Worm (Caenorhabditis elegans) whole organism, young adult: ENCODE results near the gene K07F5.8.

ENCODE experiments used
- B0336.3 ChIP-seq: fragments of 200-800 bp; sonication (Bioruptor generic); IDR thresholded peaks from 2 replicates; pipeline ENCODE4 v1.3.6; 2022; ENCODE audit warnings: missing genetic modification characterization, missing compliant biosample characterization
- D2030.7 ChIP-seq: fragments of 200-800 bp; sonication (Bioruptor generic); IDR thresholded peaks from 2 replicates; pipeline ENCODE4 v1.3.6; 2022; ENCODE audit warnings: missing genetic modification reagents, missing genetic modification characterization, missing compliant biosample characterization
- F23B12.7 ChIP-seq: sonication (generic microtip); optimal IDR thresholded peaks from 2 replicates; lab custom pipeline; 2017; ENCODE audit warnings: missing genetic modification characterization, mild to moderate bottlenecking, missing compliant biosample characterization, antibody characterized with exemption, moderate library complexity; ENCODE audit not compliant: insufficient read depth
- F52B5.7 ChIP-seq: sonication (generic microtip); optimal IDR thresholded peaks from 2 replicates; lab custom pipeline; 2016; ENCODE audit warnings: mild to moderate bottlenecking, missing genetic modification characterization, missing compliant biosample characterization
- F55B11.4 ChIP-seq: sonication (generic microtip); optimal IDR thresholded peaks from 2 replicates; lab custom pipeline; 2016; ENCODE audit warnings: missing compliant biosample characterization, missing genetic modification characterization, borderline replicate concordance; ENCODE audit not compliant: insufficient read depth
- T07F8.4 ChIP-seq: sonication (generic microtip); optimal IDR thresholded peaks from 2 replicates; lab custom pipeline; 2016; ENCODE audit warnings: mild to moderate bottlenecking, missing genetic modification characterization, moderate library complexity, missing compliant biosample characterization
- Y79H2A.3 ChIP-seq: fragments of 200-800 bp; sonication (Bioruptor generic); conservative IDR thresholded peaks from 2 replicates; pipeline ENCODE4 v1.3.6; 2022; ENCODE audit warnings: missing genetic modification reagents, missing genetic modification characterization, missing compliant biosample characterization
- attf-5 ChIP-seq: fragments of 200-800 bp; sonication (Bioruptor generic); optimal IDR thresholded peaks from 2 replicates; lab custom pipeline; 2018; ENCODE audit warnings: mild to moderate bottlenecking, missing genetic modification characterization, missing compliant biosample characterization
- bed-1 ChIP-seq: fragments of 200-800 bp; sonication (Bioruptor generic); IDR thresholded peaks from 2 replicates; pipeline ENCODE4 v1.3.6; 2022; ENCODE audit warnings: missing genetic modification reagents, missing genetic modification characterization, missing compliant biosample characterization
- cebp-1 ChIP-seq, 2 experiments: fragments of 200-800 bp in 1 of 2; sonication (Bioruptor generic) in 1 of 2; sonication (generic microtip) in 1 of 2; IDR thresholded peaks in 1 of 2; optimal IDR thresholded peaks in 1 of 2; 2 replicates each; pipeline versions ENCODE4 v1.3.6 to Lab custom; 2017 to 2022; ENCODE audit warnings: missing compliant biosample characterization in 2 of 2, missing genetic modification characterization in 2 of 2, mild to moderate bottlenecking in 1 of 2, missing genetic modification reagents in 1 of 2, moderate library complexity in 1 of 2
- ceh-100 ChIP-seq: fragments of 200-800 bp; sonication (Bioruptor generic); IDR thresholded peaks from 2 replicates; pipeline ENCODE4 v1.3.6; 2022; ENCODE audit warnings: missing genetic modification reagents, missing genetic modification characterization, missing compliant biosample characterization
- ceh-27 ChIP-seq: fragments of 200-800 bp; sonication (Bioruptor generic); optimal IDR thresholded peaks from 2 replicates; lab custom pipeline; 2018; ENCODE audit warnings: mild to moderate bottlenecking, missing genetic modification characterization, moderate library complexity, missing compliant biosample characterization
- chd-7 ChIP-seq: sonication (generic microtip); optimal IDR thresholded peaks from 2 replicates; lab custom pipeline; 2016; ENCODE audit warnings: mild to moderate bottlenecking, missing genetic modification characterization, moderate library complexity, missing compliant biosample characterization
- die-1 ChIP-seq: sonication (generic microtip); optimal IDR thresholded peaks from 2 replicates; lab custom pipeline; 2016; ENCODE audit warnings: missing genotype, mild to moderate bottlenecking, missing genetic modification characterization, missing compliant biosample characterization
- fkh-3 ChIP-seq: sonication (generic microtip); optimal IDR thresholded peaks from 2 replicates; lab custom pipeline; 2016; ENCODE audit warnings: mild to moderate bottlenecking, missing genetic modification characterization, missing compliant biosample characterization
- gei-17 ChIP-seq: fragments of 200-800 bp; sonication (Bioruptor generic); optimal IDR thresholded peaks from 2 replicates; lab custom pipeline; 2018; ENCODE audit warnings: mild to moderate bottlenecking, missing genetic modification characterization, missing compliant biosample characterization
- hlh-26 ChIP-seq: fragments of 200-800 bp; sonication (Bioruptor generic); conservative IDR thresholded peaks from 2 replicates; pipeline ENCODE4 v1.3.6; 2022; ENCODE audit warnings: missing genetic modification reagents, missing genetic modification characterization, missing compliant biosample characterization
- hmg-20 ChIP-seq: fragments of 200-800 bp; sonication (Bioruptor generic); IDR thresholded peaks from 2 replicates; pipeline ENCODE4 v1.3.6; 2022; ENCODE audit warnings: missing genetic modification reagents, missing genetic modification characterization, missing compliant biosample characterization
- hsf-1 ChIP-seq: fragments of 200-800 bp; sonication (Bioruptor generic); IDR thresholded peaks from 2 replicates; pipeline ENCODE4 v1.3.6; 2022; ENCODE audit warnings: missing genetic modification reagents, missing genetic modification characterization, missing compliant biosample characterization
- lag-1 ChIP-seq: fragments of 200-800 bp; sonication (Bioruptor generic); IDR thresholded peaks from 2 replicates; pipeline ENCODE4 v1.3.6; 2022; ENCODE audit warnings: missing genetic modification reagents, missing genetic modification characterization, missing compliant biosample characterization
- madf-6 ChIP-seq: fragments of 200-800 bp; sonication (Bioruptor generic); IDR thresholded peaks from 2 replicates; pipeline ENCODE4 v1.3.6; 2022; ENCODE audit warnings: missing genetic modification reagents, missing genetic modification characterization, missing compliant biosample characterization
- mcd-1 ChIP-seq: fragments of 200-800 bp; sonication (Bioruptor generic); IDR thresholded peaks from 2 replicates; pipeline ENCODE4 v1.3.6; 2022; ENCODE audit warnings: missing genetic modification reagents, missing genetic modification characterization, missing compliant biosample characterization
- mxl-1 ChIP-seq: sonication (generic microtip); optimal IDR thresholded peaks from 2 replicates; lab custom pipeline; 2016; ENCODE audit warnings: missing genetic modification characterization, missing compliant biosample characterization
- nfya-2 ChIP-seq: fragments of 200-800 bp; sonication (Bioruptor generic); IDR thresholded peaks from 2 replicates; pipeline ENCODE4 v1.3.6; 2022; ENCODE audit warnings: missing genetic modification reagents, missing genetic modification characterization, missing compliant biosample characterization
- nhr-179 ChIP-seq: sonication (generic microtip); optimal IDR thresholded peaks from 2 replicates; lab custom pipeline; 2016; ENCODE audit warnings: mild to moderate bottlenecking, missing genetic modification characterization, missing compliant biosample characterization
- nhr-80 ChIP-seq: sonication (generic microtip); optimal IDR thresholded peaks from 2 replicates; lab custom pipeline; 2016; ENCODE audit warnings: missing genetic modification characterization, missing compliant biosample characterization
- sdz-38 ChIP-seq: sonication (generic microtip); optimal IDR thresholded peaks from 2 replicates; lab custom pipeline; 2016; ENCODE audit warnings: missing genotype, missing genetic modification characterization, missing compliant biosample characterization
- sea-2 ChIP-seq: fragments of 200-800 bp; sonication (Bioruptor generic); IDR thresholded peaks from 2 replicates; pipeline ENCODE4 v1.3.6; 2022; ENCODE audit warnings: missing genetic modification characterization, missing compliant biosample characterization
- snpc-4 ChIP-seq, 5 experiments: fragments of 150-350 bp in 1 of 5; sonication (generic microtip) in 4 of 5; optimal IDR thresholded peaks; 2 replicates each; lab custom pipeline; 2014 to 2018; ENCODE audit warnings: missing genetic modification characterization in 5 of 5, missing biosample characterization in 3 of 5, antibody characterized with exemption in 2 of 5, mild to moderate bottlenecking in 2 of 5, missing compliant biosample characterization in 2 of 5, missing genotype in 2 of 5, moderate library complexity in 2 of 5, missing genetic modification reagents in 1 of 5
- unc-62 ChIP-seq: fragments of 150-350 bp; optimal IDR thresholded peaks from 2 replicates; lab custom pipeline; 2014; ENCODE audit warnings: missing biosample characterization, missing genetic modification reagents, missing genetic modification characterization
- xnd-1 ChIP-seq: sonication (generic microtip); optimal IDR thresholded peaks from 2 replicates; lab custom pipeline; 2016; ENCODE audit warnings: missing genotype, missing genetic modification reagents, missing genetic modification characterization, missing compliant biosample characterization
- ztf-22 ChIP-seq: fragments of 200-800 bp; sonication (Bioruptor generic); optimal IDR thresholded peaks from 2 replicates; lab custom pipeline; 2018; ENCODE audit warnings: mild to moderate bottlenecking, missing genetic modification characterization, moderate library complexity, missing compliant biosample characterization
- ztf-25 ChIP-seq: fragments of 200-800 bp; sonication (Bioruptor generic); IDR thresholded peaks from 2 replicates; pipeline ENCODE4 v1.3.6; 2022; ENCODE audit warnings: missing genetic modification reagents, missing genetic modification characterization, missing compliant biosample characterization

The K07F5.8 gene

DNA sequence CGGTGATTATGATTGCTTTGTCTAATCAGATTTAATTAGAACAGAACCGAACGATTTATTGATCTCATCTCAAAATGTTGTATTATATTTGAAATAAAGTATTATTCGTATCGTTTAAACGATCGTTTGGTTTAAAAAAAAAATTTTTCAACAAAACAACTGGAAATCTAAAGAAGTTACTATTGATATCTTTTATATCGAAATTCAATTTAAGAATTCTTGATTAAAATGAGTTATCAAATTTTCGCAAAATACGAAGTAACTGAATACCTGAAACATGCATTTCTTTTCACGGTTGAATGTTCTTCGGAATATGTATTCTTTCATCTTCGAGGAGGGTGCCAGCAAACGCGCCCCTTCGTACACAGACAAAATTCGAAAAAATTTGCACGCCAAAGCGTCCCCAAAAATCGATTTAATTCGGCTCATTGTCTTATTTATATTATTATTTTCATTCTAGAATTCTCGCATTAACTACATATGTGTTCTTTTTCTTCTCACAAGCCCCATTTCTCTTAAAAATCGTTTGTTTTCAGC is 8.5 kb upstream of the K07F5.8 start, which contains the start of gene npp-1:
npp-1 (plus strand) TSS at position 537 of the 537 bp plus-strand sequence.
- peak; percentile 69 for TF ChIP-seq mcd-1
- no peak for TF ChIP-seq lag-1 (GFP tag; lab: Robert Waterston, UW)
- TF ChIP-seq fkh-3 (tag; lab: Kevin White, UChicago): no peak
- TF ChIP-seq snpc-4 (GFP tag; optimal IDR thresholded peaks at IDR 0.05; lab: Kevin White, UChicago): no peak
- TF ChIP-seq snpc-4 (tag; optimal IDR thresholded peaks at IDR 0.05; lab: Kevin White, UChicago): peak in 1 of 4 experiments; percentile 7
- no peak for TF ChIP-seq Y79H2A.3 (GFP tag; lab: Robert Waterston, UW)
- no peak for TF ChIP-seq ztf-22 (GFP tag; lab: Kevin White, UChicago)
- TF ChIP-seq nhr-80 (tag; lab: Kevin White, UChicago): peak; percentile 20
- no peak for TF ChIP-seq ztf-25 (GFP tag; lab: Robert Waterston, UW)
- TF ChIP-seq D2030.7 (GFP tag; lab: Robert Waterston, UW): peak; percentile 22; the same call in 1 of the 2 replicates
- TF ChIP-seq attf-5 (GFP tag; lab: Kevin White, UChicago): peak; percentile 63
- TF ChIP-seq sea-2: no peak
- TF ChIP-seq ceh-27 (GFP tag; lab: Kevin White, UChicago): peak; percentile 9
- TF ChIP-seq F23B12.7 (tag; lab: Kevin White, UChicago): peak; percentile 18
- no peak for TF ChIP-seq F55B11.4 (tag; lab: Kevin White, UChicago)
- no peak for TF ChIP-seq hmg-20 (GFP tag; lab: Robert Waterston, UW)
- TF ChIP-seq ceh-100 (GFP tag; lab: Robert Waterston, UW): peak; percentile 83

DNA sequence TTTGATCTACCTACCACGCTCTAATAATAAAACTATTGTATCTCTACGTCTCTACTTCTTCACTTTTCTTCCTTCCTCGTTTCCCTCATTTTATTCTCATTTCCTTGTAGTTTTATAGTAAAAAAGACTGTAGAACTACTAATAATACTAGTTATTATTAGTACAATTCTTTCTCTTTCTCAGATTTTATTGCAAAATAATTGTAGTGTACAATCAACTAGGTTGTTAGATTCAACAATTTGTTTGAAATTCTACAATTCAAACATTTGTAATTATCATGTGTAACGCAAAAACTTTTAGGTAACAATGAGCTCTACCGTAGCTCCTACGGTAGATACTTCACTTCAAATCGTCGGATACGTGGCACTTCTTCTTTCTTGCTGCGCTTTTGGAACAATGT is 6.2 kb upstream of the K07F5.8 start, which contains the start of gene K07F5.12:
K07F5.12 (plus strand) TSS at position 301 of the 400 bp plus-strand sequence.
- TF ChIP-seq B0336.3 (GFP tag; lab: Robert Waterston, UW) (no peak), nfya-2 (GFP tag; lab: Robert Waterston, UW) (no peak), hlh-26 (GFP tag; lab: Robert Waterston, UW) (no peak), gei-17 (GFP tag; lab: Kevin White, UChicago) (no peak), chd-7 (tag; lab: Kevin White, UChicago) (no peak), die-1 (tag; lab: Kevin White, UChicago) (no peak), hsf-1 (GFP tag; lab: Robert Waterston, UW) (no peak), madf-6 (GFP tag; lab: Robert Waterston, UW) (no peak), cebp-1 (GFP tag; IDR thresholded peaks at IDR 0.05; lab: Robert Waterston, UW) (no peak), cebp-1 (tag; optimal IDR thresholded peaks at IDR 0.05; lab: Kevin White, UChicago) (no peak), mxl-1 (tag; lab: Kevin White, UChicago) (no peak), unc-62 (no peak), bed-1 (no peak), sdz-38 (tag; lab: Kevin White, UChicago) (no peak), snpc-4 (GFP tag; optimal IDR thresholded peaks at IDR 0.05; lab: Kevin White, UChicago) (no peak), snpc-4 (tag; optimal IDR thresholded peaks at IDR 0.05; lab: Kevin White, UChicago) (no peak), xnd-1 (tag; lab: Kevin White, UChicago) (no peak), mcd-1 (no peak), F52B5.7 (no peak)
- TF ChIP-seq, all 124 proteins: peak for 0

DNA sequence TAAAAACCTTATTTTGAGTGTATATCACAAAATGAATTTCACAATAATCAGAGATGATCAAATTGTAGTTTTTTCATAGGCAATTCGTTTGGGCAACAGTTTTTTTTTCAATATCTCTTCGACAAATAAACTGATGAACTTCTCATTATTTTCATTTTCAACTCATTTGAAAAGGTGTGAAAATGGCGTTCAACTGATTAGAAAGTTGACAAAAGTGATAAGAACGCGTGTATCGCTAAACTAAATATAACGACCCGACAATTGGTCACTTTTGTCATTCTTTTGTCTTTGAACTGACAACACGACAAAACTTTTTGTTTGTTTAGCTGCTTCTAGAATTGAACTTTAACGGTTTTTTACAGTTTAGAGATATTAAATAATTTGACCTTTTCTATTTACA is 5.4 kb upstream of the K07F5.8 start:
- TF ChIP-seq nhr-80 (tag; lab: Kevin White, UChicago) (peak; percentile 28), ceh-27 (GFP tag; lab: Kevin White, UChicago) (no peak), nhr-179 (tag; lab: Kevin White, UChicago) (no peak), T07F8.4 (tag; lab: Kevin White, UChicago) (no peak)
